Worm (Caenorhabditis elegans): ENCODE measurements around the gene him-17.

him-17 gene

DNA sequence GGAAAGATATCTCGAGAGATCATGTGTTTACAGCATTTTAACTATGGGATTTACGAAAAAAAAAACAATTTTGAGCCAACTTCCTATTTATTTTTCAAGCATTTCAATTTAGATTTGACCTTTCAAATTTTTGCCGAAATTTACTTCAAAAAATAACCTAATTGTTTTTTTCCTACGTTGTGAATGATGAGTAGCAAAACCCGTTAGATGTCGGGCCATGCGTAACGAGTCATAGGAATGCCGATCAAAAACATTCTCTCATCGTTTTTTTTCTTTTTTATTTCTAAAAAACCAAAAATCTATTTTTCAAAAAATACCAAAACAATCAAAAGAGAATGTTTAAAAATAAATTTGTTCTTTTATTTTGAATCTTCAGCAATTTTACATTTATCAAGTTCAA is 13.6 kb upstream of the him-17 start:
- peak; percentile 73 for TF ChIP-seq snpc-4 (tag; optimal IDR thresholded peaks at IDR 0.05)
- no peak for TF ChIP-seq lir-3 (tag; optimal IDR thresholded peaks at IDR 0.05)
- peak; percentile 6 for TF ChIP-seq mes-2 (tag; optimal IDR thresholded peaks at IDR 0.05; ENCODE audit: poor library complexity, severe bottlenecking)

DNA sequence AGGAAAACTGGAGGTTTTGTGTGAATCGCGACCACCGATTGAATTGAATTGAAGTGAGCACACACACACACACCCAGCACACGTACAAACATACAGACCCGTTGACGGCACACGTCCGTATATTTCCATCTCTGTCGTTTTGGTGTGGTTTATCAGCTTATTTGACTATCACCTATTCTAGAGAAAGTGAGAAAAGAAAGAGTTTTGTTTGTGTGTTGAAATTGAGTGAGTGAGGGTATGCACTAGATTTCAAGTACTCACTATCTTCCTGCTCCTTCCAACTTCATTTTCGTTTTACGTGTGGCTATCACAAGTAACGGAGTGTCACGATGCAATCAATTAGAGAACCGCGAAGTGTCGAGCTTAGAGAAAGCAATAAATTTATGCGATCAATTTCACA is 12.7 kb upstream of the him-17 start:
- TF ChIP-seq T26A8.4 (GFP tag; IDR thresholded peaks at IDR 0.05), result peak; percentile 44; the same call in 1 of the 2 replicates
- no peak for TF ChIP-seq attf-4 (tag; optimal IDR thresholded peaks at IDR 0.05)
- no peak for TF ChIP-seq F26F4.8 (GFP tag; conservative IDR thresholded peaks at IDR 0.05)
- peak; percentile 87 for TF ChIP-seq dmd-6 (GFP tag; IDR thresholded peaks at IDR 0.05)
- TF ChIP-seq dve-1 (tag; optimal IDR thresholded peaks at IDR 0.05; ENCODE audit: insufficient read depth), result peak; percentile 79
- TF ChIP-seq mep-1 (tag; optimal IDR thresholded peaks at IDR 0.05), result peak; percentile 39
- peak; percentile 76; the same call in 1 of the 2 replicates for TF ChIP-seq tra-1 (GFP tag; IDR thresholded peaks at IDR 0.05)
- peak; percentile 53 for TF ChIP-seq T20F7.1 (GFP tag; optimal IDR thresholded peaks at IDR 0.05)
- TF ChIP-seq aha-1 (tag), result peak; percentile 79
- TF ChIP-seq nhr-41 (GFP tag; IDR thresholded peaks at IDR 0.05), result no peak
- TF ChIP-seq hlh-11 (tag; optimal IDR thresholded peaks at IDR 0.05), result peak; percentile 86
- TF ChIP-seq fkh-10 (GFP tag; optimal IDR thresholded peaks at IDR 0.05), result no peak
- TF ChIP-seq pqm-1 (tag; optimal IDR thresholded peaks at IDR 0.05), result peak; percentile 93
- peak; percentile 27 for TF ChIP-seq hlh-30 (tag; optimal IDR thresholded peaks at IDR 0.05; ENCODE audit: insufficient read depth)
- peak; percentile 40; the same call in 1 of the 2 replicates for TF ChIP-seq hmg-1.1 (GFP tag; IDR thresholded peaks at IDR 0.05)
- TF ChIP-seq mxl-3 (GFP tag; optimal IDR thresholded peaks at IDR 0.05), result peak; percentile 7
- no peak for TF ChIP-seq daf-16 (GFP tag; optimal IDR thresholded peaks at IDR 0.05)
- peak; percentile 83 for TF ChIP-seq daf-16 (tag; optimal IDR thresholded peaks at IDR 0.05)
- peak; percentile 63 for TF ChIP-seq nhr-6 (tag; optimal IDR thresholded peaks at IDR 0.05)
- peak; percentile 71 for TF ChIP-seq php-3 (GFP tag; IDR thresholded peaks at IDR 0.05)
- peak; percentile 80 for TF ChIP-seq nhr-28 (tag; optimal IDR thresholded peaks at IDR 0.05)
- no peak for TF ChIP-seq Y105C5A.15 (GFP tag; IDR thresholded peaks at IDR 0.05)
- no peak for TF ChIP-seq madf-9 (GFP tag; conservative IDR thresholded peaks at IDR 0.05)
- TF ChIP-seq gei-8 (GFP tag; optimal IDR thresholded peaks at IDR 0.05), result no peak
- peak; percentile 48 for TF ChIP-seq mes-2 (tag; optimal IDR thresholded peaks at IDR 0.05; ENCODE audit: poor library complexity, severe bottlenecking)
- peak; percentile 21 for TF ChIP-seq nhr-77 (tag; optimal IDR thresholded peaks at IDR 0.05)
- 0 out of 2 replicates have a peak, but pooled peaks have one; percentile 17 for TF ChIP-seq arid-1 (GFP tag; conservative IDR thresholded peaks at IDR 0.05)
- TF ChIP-seq nhr-48 (tag; optimal IDR thresholded peaks at IDR 0.05), result peak; percentile 48

DNA sequence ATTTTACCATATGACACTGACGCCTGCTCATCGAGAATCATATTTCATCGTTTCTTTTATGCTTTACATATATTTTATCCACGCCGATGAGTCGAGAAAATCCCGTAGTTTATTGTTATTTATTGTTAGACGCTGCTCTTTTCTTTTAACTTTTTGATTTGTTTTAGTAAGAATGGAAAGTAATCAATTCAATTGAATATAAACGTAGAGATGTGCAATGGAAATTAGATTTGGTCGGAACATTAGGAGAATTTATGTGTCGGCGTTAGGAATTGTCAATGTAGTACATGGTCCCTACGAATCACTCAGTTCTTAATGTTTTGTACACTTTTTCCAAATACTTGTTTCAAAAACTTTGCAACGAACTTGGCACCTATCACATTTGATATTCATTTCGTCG is 11.3 kb upstream of the him-17 start:
- TF ChIP-seq ztf-7 (tag; optimal IDR thresholded peaks at IDR 0.05) (no peak), ces-1 (GFP tag; optimal IDR thresholded peaks at IDR 0.05) (peak; percentile 20), ctbp-1 (GFP tag; IDR thresholded peaks at IDR 0.05) (peak; percentile 28; the same call in 1 of the 2 replicates), fkh-10 (GFP tag; optimal IDR thresholded peaks at IDR 0.05) (peak; percentile 38)

DNA sequence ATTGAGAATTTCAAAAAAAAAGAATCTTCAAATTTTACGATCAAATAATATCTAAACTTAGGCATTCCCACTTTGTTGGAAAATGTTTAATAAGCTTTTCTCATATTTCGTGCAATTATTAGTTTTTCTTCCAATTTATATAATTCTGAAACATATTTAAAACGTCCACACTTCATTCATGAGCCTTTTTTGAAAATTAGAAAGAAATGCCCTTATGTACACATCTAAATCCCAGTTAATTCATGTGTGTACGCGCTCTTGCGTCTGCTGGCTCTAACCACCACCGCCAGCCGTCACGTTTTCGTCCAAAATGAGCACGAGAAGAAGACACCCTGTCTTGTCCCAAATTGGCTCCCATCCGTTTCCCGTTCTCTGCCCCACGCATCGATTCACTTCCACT is 9.9 kb upstream of the him-17 start:
- no peak for TF ChIP-seq lin-39 (tag; optimal IDR thresholded peaks at IDR 0.05)
- peak; percentile 34 for TF ChIP-seq hlh-30 (tag; optimal IDR thresholded peaks at IDR 0.05; ENCODE audit: insufficient read depth)
- peak; percentile 93 for TF ChIP-seq aha-1 (tag)

DNA sequence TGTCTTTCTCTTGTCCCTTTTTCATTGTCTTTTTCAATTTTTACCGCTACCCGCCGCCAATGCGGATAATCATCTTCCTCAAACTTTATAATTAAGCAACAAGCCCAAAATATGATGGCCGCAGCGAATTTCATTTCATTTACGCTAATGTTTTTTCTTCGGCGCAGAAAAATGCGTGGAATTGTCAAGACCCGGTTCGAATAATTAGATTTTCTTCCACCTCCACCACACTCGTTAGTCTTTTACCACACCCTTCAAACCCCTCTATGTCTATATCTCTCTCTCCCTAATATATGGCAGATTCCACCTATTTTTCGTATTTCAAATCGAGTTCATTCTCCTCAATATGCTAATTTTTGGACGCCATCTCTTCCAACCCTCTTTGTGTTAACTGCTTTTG is 6.0 kb upstream of the him-17 start:
- TF ChIP-seq mdt-29 (GFP tag; IDR thresholded peaks at IDR 0.05) (no peak), arid-1 (GFP tag; conservative IDR thresholded peaks at IDR 0.05) (no peak), zag-1 (tag; optimal IDR thresholded peaks at IDR 0.05) (no peak), ceh-20 (GFP tag; IDR thresholded peaks at IDR 0.05) (no peak), lin-1 (GFP tag; IDR thresholded peaks at IDR 0.05) (no peak), unc-62 (GFP tag; optimal IDR thresholded peaks at IDR 0.05 in 1 of 2) (peak in 1 of 2 experiments; percentile 63), unc-62 (tag; optimal IDR thresholded peaks at IDR 0.05) (no peak), skn-1 (tag; optimal IDR thresholded peaks at IDR 0.05) (no peak), egl-27 (tag; optimal IDR thresholded peaks at IDR 0.05) (no peak)

Data from whole organism, L4 larva.